Worm (Caenorhabditis elegans) whole organism, young adult: ENCODE results near the gene srg-39.

ENCODE experiments used
- C17E4.6 ChIP-seq: fragments of 200-800 bp; sonication (Bioruptor generic); IDR thresholded peaks from 2 replicates; pipeline ENCODE4 v1.3.6; 2022; ENCODE audit warnings: missing genetic modification reagents, missing genetic modification characterization, missing compliant biosample characterization
- F49E8.2 ChIP-seq: sonication (generic microtip); optimal IDR thresholded peaks from 3 replicates; lab custom pipeline; 2017; ENCODE audit warnings: missing genetic modification characterization, mild to moderate bottlenecking, missing compliant biosample characterization, antibody characterized with exemption, moderate library complexity; ENCODE audit not compliant: insufficient read depth
- F55B11.4 ChIP-seq: sonication (generic microtip); optimal IDR thresholded peaks from 2 replicates; lab custom pipeline; 2016; ENCODE audit warnings: missing compliant biosample characterization, missing genetic modification characterization, borderline replicate concordance; ENCODE audit not compliant: insufficient read depth
- F57A8.1 ChIP-seq: fragments of 200-800 bp; sonication (Bioruptor generic); optimal IDR thresholded peaks from 2 replicates; lab custom pipeline; 2018; ENCODE audit warnings: mild to moderate bottlenecking, missing genetic modification characterization, moderate library complexity, missing compliant biosample characterization
- F57C9.4 ChIP-seq: sonication (generic microtip); optimal IDR thresholded peaks from 2 replicates; lab custom pipeline; 2017; ENCODE audit warnings: mild to moderate bottlenecking, missing genetic modification characterization, missing compliant biosample characterization
- K12H6.12 ChIP-seq: fragments of 200-800 bp; sonication (Bioruptor generic); optimal IDR thresholded peaks from 2 replicates; lab custom pipeline; 2018; ENCODE audit warnings: mild to moderate bottlenecking, missing genetic modification characterization, missing compliant biosample characterization
- Y67H2A.10 ChIP-seq: fragments of 200-800 bp; sonication (Bioruptor generic); conservative IDR thresholded peaks from 2 replicates; pipeline ENCODE4 v1.3.6; 2022; ENCODE audit warnings: missing genetic modification reagents, missing genetic modification characterization, missing compliant biosample characterization
- Y79H2A.3 ChIP-seq: fragments of 200-800 bp; sonication (Bioruptor generic); conservative IDR thresholded peaks from 2 replicates; pipeline ENCODE4 v1.3.6; 2022; ENCODE audit warnings: missing genetic modification reagents, missing genetic modification characterization, missing compliant biosample characterization
- akir-1 ChIP-seq: fragments of 200-800 bp; sonication (Bioruptor generic); optimal IDR thresholded peaks from 2 replicates; lab custom pipeline; 2018; ENCODE audit warnings: mild to moderate bottlenecking, missing genetic modification characterization, moderate library complexity, missing compliant biosample characterization
- aptf-2 ChIP-seq: fragments of 200-800 bp; sonication (Bioruptor generic); conservative IDR thresholded peaks from 2 replicates; pipeline ENCODE4 v1.3.6; 2022; ENCODE audit warnings: missing genetic modification reagents, missing genetic modification characterization, missing compliant biosample characterization
- athp-1 ChIP-seq: sonication (generic microtip); optimal IDR thresholded peaks from 2 replicates; lab custom pipeline; 2017; ENCODE audit warnings: mild to moderate bottlenecking, missing genetic modification characterization, missing compliant biosample characterization
- attf-6 ChIP-seq: fragments of 200-800 bp; sonication (Bioruptor generic); IDR thresholded peaks from 2 replicates; pipeline ENCODE4 v1.3.6; 2022; ENCODE audit warnings: missing genetic modification reagents, missing genetic modification characterization, missing compliant biosample characterization
- ceh-91 ChIP-seq: fragments of 200-800 bp; sonication (Bioruptor generic); IDR thresholded peaks from 2 replicates; pipeline ENCODE4 v1.3.6; 2022; ENCODE audit warnings: missing genetic modification reagents, missing genetic modification characterization, missing compliant biosample characterization
- dpff-1 ChIP-seq: sonication (generic microtip); optimal IDR thresholded peaks from 2 replicates; lab custom pipeline; 2017; ENCODE audit warnings: mild to moderate bottlenecking, missing genetic modification characterization, missing compliant biosample characterization
- dpl-1 ChIP-seq: fragments of 150-350 bp; optimal IDR thresholded peaks from 2 replicates; lab custom pipeline; 2014; ENCODE audit warnings: missing biosample characterization, missing genetic modification reagents, missing genetic modification characterization
- egl-18 ChIP-seq: fragments of 200-800 bp; sonication (Bioruptor generic); IDR thresholded peaks from 2 replicates; pipeline ENCODE4 v1.3.6; 2022; ENCODE audit warnings: missing genetic modification reagents, missing genetic modification characterization, missing compliant biosample characterization
- hmg-20 ChIP-seq: fragments of 200-800 bp; sonication (Bioruptor generic); IDR thresholded peaks from 2 replicates; pipeline ENCODE4 v1.3.6; 2022; ENCODE audit warnings: missing genetic modification reagents, missing genetic modification characterization, missing compliant biosample characterization
- lin-40 ChIP-seq: sonication (generic microtip); optimal IDR thresholded peaks from 2 replicates; lab custom pipeline; 2016; ENCODE audit warnings: missing genetic modification characterization, mild to moderate bottlenecking, missing compliant biosample characterization, missing genotype, missing genetic modification reagents
- lin-54 ChIP-seq: fragments of 200-800 bp; sonication (Bioruptor generic); optimal IDR thresholded peaks from 2 replicates; lab custom pipeline; 2018; ENCODE audit warnings: mild to moderate bottlenecking, missing genetic modification characterization, missing compliant biosample characterization
- lsl-1 ChIP-seq: fragments of 200-800 bp; sonication (Bioruptor generic); optimal IDR thresholded peaks from 2 replicates; lab custom pipeline; 2018; ENCODE audit warnings: mild to moderate bottlenecking, missing genetic modification characterization, moderate library complexity, missing compliant biosample characterization
- lsy-27 ChIP-seq: sonication (generic microtip); optimal IDR thresholded peaks from 2 replicates; lab custom pipeline; 2017; ENCODE audit warnings: missing genetic modification characterization, mild to moderate bottlenecking, missing compliant biosample characterization, antibody characterized with exemption, missing genotype, borderline replicate concordance; ENCODE audit not compliant: insufficient read depth
- madf-6 ChIP-seq: fragments of 200-800 bp; sonication (Bioruptor generic); IDR thresholded peaks from 2 replicates; pipeline ENCODE4 v1.3.6; 2022; ENCODE audit warnings: missing genetic modification reagents, missing genetic modification characterization, missing compliant biosample characterization
- nhr-27 ChIP-seq: fragments of 200-800 bp; sonication (Bioruptor generic); optimal IDR thresholded peaks from 2 replicates; lab custom pipeline; 2018; ENCODE audit warnings: mild to moderate bottlenecking, missing genetic modification characterization, moderate library complexity, missing compliant biosample characterization
- nhr-90 ChIP-seq: sonication (generic microtip); optimal IDR thresholded peaks from 2 replicates; lab custom pipeline; 2016; ENCODE audit warnings: missing genotype, mild to moderate bottlenecking, missing genetic modification characterization, missing compliant biosample characterization
- pbrm-1 ChIP-seq: fragments of 200-800 bp; sonication (Bioruptor generic); IDR thresholded peaks from 2 replicates; pipeline ENCODE4 v1.3.6; 2022; ENCODE audit warnings: missing genetic modification reagents, missing genetic modification characterization, missing compliant biosample characterization
- repo-1 ChIP-seq: sonication (generic microtip); optimal IDR thresholded peaks from 2 replicates; lab custom pipeline; 2017; ENCODE audit warnings: mild to moderate bottlenecking, missing genetic modification characterization, missing compliant biosample characterization
- sdz-38 ChIP-seq: sonication (generic microtip); optimal IDR thresholded peaks from 2 replicates; lab custom pipeline; 2016; ENCODE audit warnings: missing genotype, missing genetic modification characterization, missing compliant biosample characterization
- snpc-4 ChIP-seq, 5 experiments: fragments of 150-350 bp in 1 of 5; sonication (generic microtip) in 4 of 5; optimal IDR thresholded peaks; 2 replicates each; lab custom pipeline; 2014 to 2018; ENCODE audit warnings: missing genetic modification characterization in 5 of 5, missing biosample characterization in 3 of 5, antibody characterized with exemption in 2 of 5, mild to moderate bottlenecking in 2 of 5, missing compliant biosample characterization in 2 of 5, missing genotype in 2 of 5, moderate library complexity in 2 of 5, missing genetic modification reagents in 1 of 5
- ztf-22 ChIP-seq: fragments of 200-800 bp; sonication (Bioruptor generic); optimal IDR thresholded peaks from 2 replicates; lab custom pipeline; 2018; ENCODE audit warnings: mild to moderate bottlenecking, missing genetic modification characterization, moderate library complexity, missing compliant biosample characterization
- ztf-28 ChIP-seq: fragments of 200-800 bp; sonication (Bioruptor generic); IDR thresholded peaks from 2 replicates; pipeline ENCODE4 v1.3.6; 2022; ENCODE audit warnings: missing genetic modification reagents, missing genetic modification characterization, missing compliant biosample characterization

Gene srg-39

ce11 chrV:11174663-11175062, 22.4 kb upstream of the srg-39 start (continued):
- peak; percentile 35 for TF ChIP-seq madf-6 (GFP tag; lab: Robert Waterston, UW)
- no peak for TF ChIP-seq dpl-1
- no peak for TF ChIP-seq aptf-2 (GFP tag; lab: Robert Waterston, UW)
- peak; percentile 34 for TF ChIP-seq repo-1 (tag; lab: Kevin White, UChicago)
- TF ChIP-seq lsl-1 (GFP tag; lab: Kevin White, UChicago) = no peak
- no peak for TF ChIP-seq F57C9.4 (tag; lab: Kevin White, UChicago)
- no peak for TF ChIP-seq Y79H2A.3 (GFP tag; lab: Robert Waterston, UW)
- no peak for TF ChIP-seq F49E8.2 (tag; lab: Kevin White, UChicago)
- peak; percentile 57 for TF ChIP-seq hmg-20 (GFP tag; lab: Robert Waterston, UW)
- TF ChIP-seq, all 124 proteins: peak for 29

ce11 chrV:11172667-11173066, 20.4 kb upstream of the srg-39 start:
- TF ChIP-seq sdz-38 (tag; lab: Kevin White, UChicago) (no peak), C17E4.6 (GFP tag; lab: Robert Waterston, UW) (no peak), nhr-90 (tag; lab: Kevin White, UChicago) (no peak), nhr-27 (tag; lab: Kevin White, UChicago) (no peak), lin-40 (tag; lab: Kevin White, UChicago) (no peak), lsy-27 (tag; lab: Kevin White, UChicago) (no peak), pbrm-1 (GFP tag; lab: Robert Waterston, UW) (no peak), F55B11.4 (tag; lab: Kevin White, UChicago) (no peak), athp-1 (tag; lab: Kevin White, UChicago) (no peak), ztf-22 (GFP tag; lab: Kevin White, UChicago) (no peak), Y67H2A.10 (no peak), repo-1 (tag; lab: Kevin White, UChicago) (no peak), ceh-91 (GFP tag; lab: Robert Waterston, UW) (no peak)

- no peak for TF ChIP-seq K12H6.12 (tag; lab: Kevin White, UChicago)
- no peak for TF ChIP-seq snpc-4 (GFP tag; optimal IDR thresholded peaks at IDR 0.05; lab: Kevin White, UChicago)
- no peak for TF ChIP-seq snpc-4 (tag; optimal IDR thresholded peaks at IDR 0.05; lab: Kevin White, UChicago)
- TF ChIP-seq akir-1 = no peak
- no peak for TF ChIP-seq F57A8.1
- no peak for TF ChIP-seq ztf-28 (GFP tag; lab: Robert Waterston, UW)
- TF ChIP-seq egl-18 (GFP tag; lab: Robert Waterston, UW) = no peak
- no peak for TF ChIP-seq dpff-1 (tag; lab: Kevin White, UChicago)
- TF ChIP-seq lin-54 (GFP tag; lab: Kevin White, UChicago) = no peak
- TF ChIP-seq attf-6 (GFP tag; lab: Robert Waterston, UW) = no peak
These were observed 19.7 kb upstream of the srg-39 start, which contains the start of gene T19C4.5 for ce11 chrV:11171906-11172305. Gene T19C4.5, plus strand, starts transcription at chrV:11172213.

ce11 chrV:11170564-11171329, 18.5 kb upstream of the srg-39 start:
- TF ChIP-seq repo-1 (tag; lab: Kevin White, UChicago) (no peak), nhr-27 (tag; lab: Kevin White, UChicago) (no peak)
